Fruit fly (Drosophila melanogaster): ENCODE data around the gene CG44227.

DNA sequence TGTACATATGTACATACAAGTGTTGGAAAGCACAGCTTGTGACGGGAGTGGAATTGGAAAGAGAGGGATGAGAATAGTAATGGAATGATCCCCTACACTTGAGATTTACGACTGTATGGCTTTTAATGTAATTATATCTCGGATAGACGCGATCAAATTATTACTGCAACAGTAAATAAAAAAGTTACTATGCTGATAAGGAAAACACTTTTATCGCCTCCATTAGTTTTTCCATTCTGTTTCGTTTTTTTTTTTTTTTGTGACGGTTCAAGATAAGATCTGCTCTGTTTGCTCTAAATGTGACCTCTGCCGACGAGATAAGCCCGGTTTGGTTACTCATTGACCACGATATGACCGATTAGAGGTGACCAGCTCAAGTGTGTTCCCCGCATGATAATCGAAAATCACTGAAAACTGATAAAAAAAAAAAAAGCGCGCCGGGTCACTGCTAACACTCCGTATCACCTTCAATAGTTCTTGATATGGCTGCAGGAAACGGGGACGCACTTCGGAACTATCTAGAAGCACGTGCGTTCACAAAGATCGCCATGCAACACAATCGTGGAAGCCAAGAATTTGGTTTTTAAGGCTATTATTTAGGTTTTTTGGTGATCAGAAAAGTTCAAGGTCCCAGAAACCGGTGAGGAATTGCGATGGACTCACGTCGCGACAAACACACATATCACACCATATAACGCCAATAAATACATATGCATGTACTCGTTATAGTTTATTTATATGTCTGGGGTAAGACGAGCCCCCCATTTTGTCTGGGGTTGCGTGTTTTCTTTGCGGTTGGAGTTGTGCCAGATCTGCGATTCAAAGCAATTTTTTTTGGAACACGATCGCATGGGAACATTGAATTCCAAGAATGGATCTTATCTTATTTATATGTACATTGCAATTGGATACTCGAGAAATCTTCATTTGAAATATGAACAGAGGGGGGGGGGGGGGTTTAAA is 14.2 kb downstream of the CG44227 start, which contains the start of gene p:
- TF ChIP-seq pan (optimal IDR thresholded peaks at IDR 0.05) (no peak), N (GFP tag; optimal IDR thresholded peaks at IDR 0.05) (no peak), Myc (optimal IDR thresholded peaks at IDR 0.05) (no peak)
